Worm (Caenorhabditis elegans) whole organism, midembryonic: ENCODE data around the gene prmt-4.

ENCODE experiments used
- flt-1 ChIP-seq: fragments of 200-800 bp; sonication (Bioruptor generic); IDR thresholded peaks from 2 replicates; pipeline ENCODE4 v1.3.6; 2022; ENCODE audit warnings: missing genetic modification characterization, missing compliant biosample characterization
- med-1 ChIP-seq: sonication (generic microtip); optimal IDR thresholded peaks from 2 replicates; lab custom pipeline; 2017; ENCODE audit warnings: missing genetic modification characterization, mild to moderate bottlenecking, missing compliant biosample characterization, antibody characterized with exemption, missing genetic modification reagents; ENCODE audit not compliant: insufficient read depth
- tab-1 ChIP-seq: fragments of 200-800 bp; sonication (Bioruptor generic); IDR thresholded peaks from 2 replicates; pipeline ENCODE4 v1.3.6; 2022; ENCODE audit warnings: missing genetic modification characterization, missing compliant biosample characterization

- TF ChIP-seq med-1 = no peak
- TF ChIP-seq flt-1 (GFP tag; lab: Robert Waterston, UW) = no peak
- no peak for TF ChIP-seq tab-1
These were observed 19.4 kb downstream of the prmt-4 start for ce11 chrIV:584039-584438.
